Fruit fly (Drosophila melanogaster) whole organism, prepupa: ENCODE measurements around the gene ara.

Source experiments
- Blimp-1 ChIP-seq: fragments of 200-800 bp; sonication (Bioruptor generic); optimal IDR thresholded peaks from 3 replicates; lab custom pipeline; 2017; ENCODE audit warnings: missing biosample characterization, missing genetic modification characterization, mild to moderate bottlenecking, moderate library complexity, missing genetic modification reagents
- CG10631 ChIP-seq: fragments of 200-800 bp; sonication (Bioruptor generic); optimal IDR thresholded peaks from 2 replicates; lab custom pipeline; 2016; ENCODE audit warnings: missing biosample characterization, missing genetic modification characterization
- CG15336 ChIP-seq: fragments of 200-800 bp; sonication (Bioruptor generic); IDR thresholded peaks from 2 replicates; pipeline ENCODE4 v1.3.6; 2022; ENCODE audit warnings: missing biosample characterization, missing genetic modification characterization
- CG3032 ChIP-seq: fragments of 200-800 bp; optimal IDR thresholded peaks from 2 replicates; lab custom pipeline; 2019; ENCODE audit warnings: missing biosample characterization, mild to moderate bottlenecking, missing genetic modification characterization, moderate library complexity
- CG31627 ChIP-seq: fragments of 200-800 bp; sonication (Bioruptor generic); optimal IDR thresholded peaks from 3 replicates; lab custom pipeline; 2016; ENCODE audit warnings: missing biosample characterization, missing genetic modification characterization
- CG32006 ChIP-seq: fragments of 200-800 bp; sonication (Bioruptor generic); optimal IDR thresholded peaks from 3 replicates; lab custom pipeline; 2017; ENCODE audit warnings: missing biosample characterization, mild to moderate bottlenecking, missing genetic modification characterization
- CG34406 ChIP-seq: fragments of 200-800 bp; sonication (Bioruptor generic); optimal IDR thresholded peaks from 3 replicates; lab custom pipeline; 2016; ENCODE audit warnings: missing biosample characterization, missing genetic modification characterization
- CG3919 ChIP-seq: fragments of 200-800 bp; sonication (Bioruptor generic); optimal IDR thresholded peaks from 3 replicates; lab custom pipeline; 2016; ENCODE audit warnings: missing biosample characterization, missing genetic modification characterization
- CG4318 ChIP-seq: fragments of 200-800 bp; sonication (Bioruptor generic); optimal IDR thresholded peaks from 3 replicates; lab custom pipeline; 2017; ENCODE audit warnings: missing biosample characterization, mild to moderate bottlenecking, missing genetic modification characterization
- CG6163 ChIP-seq: fragments of 200-800 bp; sonication (Bioruptor generic); IDR thresholded peaks from 3 replicates; pipeline ENCODE4 v1.3.6; 2022; ENCODE audit warnings: missing biosample characterization, missing genetic modification characterization
- CG6276 ChIP-seq: fragments of 200-800 bp; sonication (Bioruptor generic); optimal IDR thresholded peaks from 2 replicates; lab custom pipeline; 2017; ENCODE audit warnings: missing biosample characterization, mild to moderate bottlenecking, missing genetic modification characterization
- CG6792 ChIP-seq: fragments of 200-800 bp; sonication (Bioruptor generic); optimal IDR thresholded peaks from 3 replicates; lab custom pipeline; 2016; ENCODE audit warnings: missing biosample characterization, missing genetic modification characterization
- CG6808 ChIP-seq: fragments of 200-800 bp; sonication (Bioruptor generic); optimal IDR thresholded peaks from 3 replicates; lab custom pipeline; 2017; ENCODE audit warnings: missing biosample characterization, missing genetic modification characterization, mild to moderate bottlenecking, moderate library complexity, missing genetic modification reagents
- CG6854 ChIP-seq: fragments of 200-800 bp; sonication (Bioruptor generic); optimal IDR thresholded peaks from 2 replicates; lab custom pipeline; 2017; ENCODE audit warnings: missing biosample characterization, mild to moderate bottlenecking, missing genetic modification characterization
- CG7368 ChIP-seq: fragments of 200-800 bp; sonication (Bioruptor generic); optimal IDR thresholded peaks from 3 replicates; lab custom pipeline; 2016; ENCODE audit warnings: missing biosample characterization, missing genetic modification characterization
- CG8119 ChIP-seq: fragments of 200-800 bp; sonication (Bioruptor generic); IDR thresholded peaks from 3 replicates; pipeline ENCODE4 v1.3.6; 2022; ENCODE audit warnings: missing biosample characterization, missing genetic modification characterization
- CG8319 ChIP-seq: fragments of 200-800 bp; sonication (Bioruptor generic); optimal IDR thresholded peaks from 3 replicates; lab custom pipeline; 2016; ENCODE audit warnings: missing biosample characterization, missing genetic modification characterization
- CG8632 ChIP-seq: fragments of 200-800 bp; sonication (Bioruptor generic); optimal IDR thresholded peaks from 3 replicates; lab custom pipeline; 2016; ENCODE audit warnings: missing biosample characterization, missing genetic modification characterization
- Eip78C ChIP-seq: fragments of 200-800 bp; sonication (Bioruptor generic); peaks from one replicate; lab custom pipeline; 2016; ENCODE audit warnings: missing biosample characterization, missing genetic modification characterization
- Ets21C ChIP-seq: fragments of 200-800 bp; sonication (Bioruptor generic); optimal IDR thresholded peaks from 3 replicates; lab custom pipeline; 2016; ENCODE audit warnings: missing biosample characterization, missing genetic modification characterization
- Ets96B ChIP-seq: fragments of 200-800 bp; optimal IDR thresholded peaks from 2 replicates; lab custom pipeline; 2019; ENCODE audit warnings: missing biosample characterization, mild to moderate bottlenecking, missing genetic modification characterization, moderate library complexity
- Gug ChIP-seq: fragments of 200-800 bp; sonication (Bioruptor generic); IDR thresholded peaks from 2 replicates; pipeline ENCODE4 v1.3.6; 2022; ENCODE audit warnings: missing biosample characterization, missing genetic modification characterization
- Hr39 ChIP-seq: fragments of 200-800 bp; sonication (Bioruptor generic); optimal IDR thresholded peaks from 2 replicates; lab custom pipeline; 2016; ENCODE audit warnings: missing biosample characterization, missing genetic modification characterization
- Hr4 ChIP-seq: fragments of 200-800 bp; sonication (Bioruptor generic); optimal IDR thresholded peaks from 3 replicates; lab custom pipeline; 2016; ENCODE audit warnings: missing biosample characterization, missing genetic modification characterization
- Met ChIP-seq: fragments of 200-800 bp; sonication (Bioruptor generic); optimal IDR thresholded peaks from 3 replicates; lab custom pipeline; 2016; ENCODE audit warnings: missing biosample characterization, missing genetic modification characterization
- OdsH ChIP-seq: fragments of 200-800 bp; sonication (Bioruptor generic); optimal IDR thresholded peaks from 3 replicates; lab custom pipeline; 2016; ENCODE audit warnings: missing biosample characterization, missing genetic modification characterization
- Sox102F ChIP-seq: fragments of 200-800 bp; sonication (Bioruptor generic); optimal IDR thresholded peaks from 2 replicates; lab custom pipeline; 2016; ENCODE audit warnings: missing biosample characterization, mild to moderate bottlenecking, missing genetic modification characterization
- Sox14 ChIP-seq: fragments of 200-800 bp; sonication (Bioruptor generic); optimal IDR thresholded peaks from 3 replicates; lab custom pipeline; 2016; ENCODE audit warnings: missing biosample characterization, missing genetic modification characterization
- Sox15 ChIP-seq: fragments of 200-800 bp; sonication (Bioruptor generic); optimal IDR thresholded peaks from 3 replicates; lab custom pipeline; 2016; ENCODE audit warnings: missing biosample characterization, missing genetic modification characterization
- achi ChIP-seq: fragments of 200-800 bp; sonication (Bioruptor generic); optimal IDR thresholded peaks from 3 replicates; lab custom pipeline; 2016; ENCODE audit warnings: missing biosample characterization, missing genetic modification characterization
- acj6 ChIP-seq: fragments of 200-800 bp; sonication (Bioruptor generic); optimal IDR thresholded peaks from 3 replicates; lab custom pipeline; 2016; ENCODE audit warnings: missing biosample characterization, missing genetic modification characterization
- cyc ChIP-seq: fragments of 200-800 bp; sonication (Bioruptor generic); optimal IDR thresholded peaks from 3 replicates; lab custom pipeline; 2016; ENCODE audit warnings: missing biosample characterization, missing genetic modification characterization
- dac ChIP-seq: fragments of 200-800 bp; sonication (Bioruptor generic); optimal IDR thresholded peaks from 2 replicates; lab custom pipeline; 2017; ENCODE audit warnings: missing biosample characterization, mild to moderate bottlenecking, missing genetic modification characterization
- dsx ChIP-seq: fragments of 200-800 bp; optimal IDR thresholded peaks from 3 replicates; lab custom pipeline; 2019; ENCODE audit warnings: missing biosample characterization, mild to moderate bottlenecking, missing genetic modification characterization, moderate library complexity; ENCODE audit not compliant: poor library complexity, severe bottlenecking
- eg ChIP-seq: fragments of 200-800 bp; sonication (Bioruptor generic); IDR thresholded peaks from 3 replicates; pipeline ENCODE4 v1.3.6; 2022; ENCODE audit warnings: missing biosample characterization, missing genetic modification characterization
- esn ChIP-seq: fragments of 200-800 bp; sonication (Bioruptor generic); optimal IDR thresholded peaks from 2 replicates; lab custom pipeline; 2016; ENCODE audit warnings: missing biosample characterization, mild to moderate bottlenecking, missing genetic modification characterization, moderate library complexity
- fd59A ChIP-seq: fragments of 200-800 bp; sonication (Bioruptor generic); optimal IDR thresholded peaks from 2 replicates; lab custom pipeline; 2017; ENCODE audit warnings: missing biosample characterization, mild to moderate bottlenecking, missing genetic modification characterization, missing genetic modification reagents
- fd85E ChIP-seq: fragments of 200-800 bp; sonication (Bioruptor generic); optimal IDR thresholded peaks from 3 replicates; lab custom pipeline; 2016; ENCODE audit warnings: missing biosample characterization, missing genetic modification characterization
- fkh ChIP-seq: fragments of 200-800 bp; sonication (Bioruptor generic); optimal IDR thresholded peaks from 3 replicates; lab custom pipeline; 2017; ENCODE audit warnings: missing biosample characterization, mild to moderate bottlenecking, missing genetic modification characterization, moderate library complexity
- lz ChIP-seq: fragments of 200-800 bp; sonication (Bioruptor generic); optimal IDR thresholded peaks from 3 replicates; lab custom pipeline; 2016; ENCODE audit warnings: missing biosample characterization, missing genetic modification characterization
- net ChIP-seq: fragments of 200-800 bp; sonication (Bioruptor generic); optimal IDR thresholded peaks from 3 replicates; lab custom pipeline; 2016; ENCODE audit warnings: missing biosample characterization, missing genetic modification characterization
- spab ChIP-seq: fragments of 200-800 bp; sonication (Bioruptor generic); optimal IDR thresholded peaks from 2 replicates; lab custom pipeline; 2017; ENCODE audit warnings: missing biosample characterization, mild to moderate bottlenecking, missing genetic modification characterization, missing genetic modification reagents
- ss ChIP-seq, 2 experiments: fragments of 200-800 bp; sonication (Bioruptor generic); optimal IDR thresholded peaks; 2 replicates in 1 of 2; 3 replicates in 1 of 2; lab custom pipeline; 2017 to 2018; ENCODE audit warnings: mild to moderate bottlenecking in 2 of 2, missing biosample characterization in 2 of 2, missing genetic modification characterization in 2 of 2, moderate library complexity in 1 of 2
- svp ChIP-seq: fragments of 200-800 bp; sonication (Bioruptor generic); peaks from one replicate; lab custom pipeline; 2016; ENCODE audit warnings: missing biosample characterization, missing genetic modification characterization
- topi ChIP-seq: fragments of 200-800 bp; sonication (Bioruptor generic); optimal IDR thresholded peaks from 3 replicates; lab custom pipeline; 2016; ENCODE audit warnings: missing biosample characterization, missing genetic modification characterization
- vri ChIP-seq: fragments of 200-800 bp; sonication (Bioruptor generic); optimal IDR thresholded peaks from 3 replicates; lab custom pipeline; 2016; ENCODE audit warnings: missing biosample characterization, mild to moderate bottlenecking, missing genetic modification characterization

ara gene

dm6 chr3L:12557736-12558135 is 22.7 kb upstream of the ara start (continued):
- TF ChIP-seq CG8319 (GFP tag; lab: Kevin White, UChicago): peak; percentile 50
- TF ChIP-seq CG8119 (GFP tag; lab: Robert Waterston, UW): peak; percentile 24; the same call in 1 of the 3 replicates
- peak; percentile 70 for TF ChIP-seq achi
- TF ChIP-seq net (GFP tag; lab: Kevin White, UChicago): peak; percentile 57
- peak; percentile 76 for TF ChIP-seq lz (GFP tag; lab: Kevin White, UChicago)
- peak; percentile 80 for TF ChIP-seq Sox102F (GFP tag; lab: Kevin White, UChicago)
- peak; percentile 81 for TF ChIP-seq CG31627 (GFP tag; lab: Kevin White, UChicago)
- TF ChIP-seq CG10631: peak; percentile 62
- peak; percentile 52 for TF ChIP-seq Blimp-1 (GFP tag; lab: Kevin White, UChicago)
- TF ChIP-seq vri: peak; percentile 49
- TF ChIP-seq CG3032 (tag; lab: Kevin White, UChicago): peak; percentile 65
- TF ChIP-seq CG8632 (GFP tag; lab: Kevin White, UChicago): peak; percentile 68
- peak; percentile 57 for TF ChIP-seq Sox15
- no peak for TF ChIP-seq dac (GFP tag; lab: Kevin White, UChicago)
- peak; percentile 67 for TF ChIP-seq CG6808 (GFP tag; lab: Kevin White, UChicago)
- TF ChIP-seq CG6163 (GFP tag; lab: Robert Waterston, UW): peak; percentile 23; the same call in 2 of the 3 replicates
- peak; percentile 72 for TF ChIP-seq CG34406 (GFP tag; lab: Kevin White, UChicago)
- TF ChIP-seq CG6854 (GFP tag; lab: Kevin White, UChicago): no peak
- peak; percentile 72 for TF ChIP-seq fd59A
- TF ChIP-seq OdsH: peak; percentile 62
- peak; percentile 61 for TF ChIP-seq CG32006 (GFP tag; lab: Kevin White, UChicago)
- peak; percentile 51 for TF ChIP-seq CG7368 (GFP tag; lab: Kevin White, UChicago)
- peak; percentile 3 for TF ChIP-seq fd85E (GFP tag; lab: Kevin White, UChicago)
- TF ChIP-seq Hr4: peak; percentile 49
- TF ChIP-seq CG4318: peak; percentile 5
- TF ChIP-seq Met (GFP tag; lab: Kevin White, UChicago): peak; percentile 84
- TF ChIP-seq CG6792 (GFP tag; lab: Kevin White, UChicago): peak; percentile 61
- TF ChIP-seq eg: no peak
- TF ChIP-seq spab: peak; percentile 65
- peak; percentile 73 for TF ChIP-seq cyc (GFP tag; lab: Kevin White, UChicago)
- peak; percentile 67 for TF ChIP-seq Ets21C (GFP tag; lab: Kevin White, UChicago)
- TF ChIP-seq dsx: peak; percentile 53
- TF ChIP-seq fkh (GFP tag; lab: Kevin White, UChicago): no peak
- no peak for TF ChIP-seq Gug
- TF ChIP-seq esn: peak; percentile 84
- peak; percentile 79 for TF ChIP-seq topi (GFP tag; lab: Kevin White, UChicago)

- TF ChIP-seq Hr39 (GFP tag; lab: Kevin White, UChicago) (peak; percentile 8), CG6276 (GFP tag; lab: Kevin White, UChicago) (no peak), svp (GFP tag; lab: Kevin White, UChicago) (peak; percentile 70), Blimp-1 (GFP tag; lab: Kevin White, UChicago) (no peak), Sox102F (GFP tag; lab: Kevin White, UChicago) (peak; percentile 18), CG15336 (GFP tag; lab: Robert Waterston, UW) (no peak), esn (peak; percentile 12), Eip78C (GFP tag; lab: Kevin White, UChicago) (peak; percentile 72), ss (GFP tag; optimal IDR thresholded peaks at IDR 0.05; lab: Kevin White, UChicago) (no peak), CG3919 (GFP tag; lab: Kevin White, UChicago) (no peak), CG31627 (GFP tag; lab: Kevin White, UChicago) (peak; percentile 8), Met (GFP tag; lab: Kevin White, UChicago) (peak; percentile 39), lz (GFP tag; lab: Kevin White, UChicago) (peak; percentile 24), Sox14 (GFP tag; lab: Kevin White, UChicago) (no peak), acj6 (GFP tag; lab: Kevin White, UChicago) (no peak), Ets96B (no peak), topi (GFP tag; lab: Kevin White, UChicago) (peak; percentile 2), CG10631 (no peak), CG8632 (GFP tag; lab: Kevin White, UChicago) (no peak)
Measured at dm6 chr3L:12559273-12559672, 21.2 kb upstream of the ara start.
